Fruit fly (Drosophila melanogaster) whole organism, adult: ENCODE data around the gene CG12347.

Source experiments
- CG11617 ChIP-seq: fragments of 200-800 bp; sonication (Bioruptor generic); optimal IDR thresholded peaks from 2 replicates; lab custom pipeline; 2017; ENCODE audit warnings: mild to moderate bottlenecking, missing biosample characterization, missing genetic modification reagents, missing genetic modification characterization
- CG7045 ChIP-seq: fragments of 200-800 bp; sonication (Bioruptor generic); optimal IDR thresholded peaks from 2 replicates; lab custom pipeline; 2017; ENCODE audit warnings: missing biosample characterization, mild to moderate bottlenecking, missing genetic modification characterization
- pad ChIP-seq: fragments of 200-800 bp; sonication (Bioruptor generic); optimal IDR thresholded peaks from 3 replicates; lab custom pipeline; 2017; ENCODE audit warnings: missing biosample characterization, missing genetic modification characterization, mild to moderate bottlenecking, moderate library complexity, missing genetic modification reagents

DNA sequence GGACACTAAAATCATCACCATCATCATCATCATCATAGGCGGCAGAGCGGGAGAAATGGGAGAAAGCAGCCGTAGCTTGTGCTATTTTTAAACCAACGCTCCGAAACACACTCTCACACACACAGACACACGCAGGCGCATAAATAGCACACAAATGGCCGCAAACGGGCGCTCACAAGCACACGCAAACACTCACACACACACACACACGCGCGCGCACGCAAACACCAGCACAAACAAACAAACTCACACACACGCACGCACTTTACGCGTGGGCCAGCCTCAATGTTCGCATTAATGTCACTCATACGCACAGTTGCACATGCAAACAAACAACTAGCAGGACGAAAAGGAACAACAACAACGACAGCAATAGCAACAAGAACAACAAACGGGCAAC lies 8.4 kb upstream of the CG12347 start:
- no peak for TF ChIP-seq CG7045
- no peak for TF ChIP-seq CG11617 (GFP tag; lab: Kevin White, UChicago)
- no peak for TF ChIP-seq pad (GFP tag; lab: Kevin White, UChicago)
